Worm (Caenorhabditis elegans) whole organism, young adult: ENCODE measurements around the gene F16F9.1.
A peak's percentile ranks its signal among the peaks of the same experiment; 100 is the strongest.

ENCODE experiments used
- B0019.2 ChIP-seq: fragments of 200-800 bp; sonication (Bioruptor generic); conservative IDR thresholded peaks from 2 replicates; pipeline ENCODE4 v1.3.6; 2022; ENCODE audit warnings: missing genetic modification reagents, missing genetic modification characterization, missing compliant biosample characterization
- F33H1.4 ChIP-seq: fragments of 200-800 bp; sonication (Bioruptor generic); IDR thresholded peaks from 2 replicates; pipeline ENCODE4 v1.3.6; 2022; ENCODE audit warnings: missing genetic modification reagents, missing genetic modification characterization, missing compliant biosample characterization
- F52B5.7 ChIP-seq: sonication (generic microtip); optimal IDR thresholded peaks from 2 replicates; lab custom pipeline; 2016; ENCODE audit warnings: mild to moderate bottlenecking, missing genetic modification characterization, missing compliant biosample characterization
- T26A5.8 ChIP-seq: sonication (generic microtip); optimal IDR thresholded peaks from 2 replicates; lab custom pipeline; 2016; ENCODE audit warnings: missing genetic modification characterization, missing compliant biosample characterization
- Y53G8AR.9 ChIP-seq: fragments of 200-800 bp; sonication (Bioruptor generic); conservative IDR thresholded peaks from 2 replicates; pipeline ENCODE4 v1.3.6; 2022; ENCODE audit warnings: missing genetic modification reagents, missing genetic modification characterization, missing compliant biosample characterization
- Y56A3A.18 ChIP-seq: fragments of 200-800 bp; sonication (Bioruptor generic); IDR thresholded peaks from 2 replicates; pipeline ENCODE4 v1.3.6; 2022; ENCODE audit warnings: missing genetic modification reagents, missing genetic modification characterization, missing compliant biosample characterization
- Y67H2A.10 ChIP-seq: fragments of 200-800 bp; sonication (Bioruptor generic); conservative IDR thresholded peaks from 2 replicates; pipeline ENCODE4 v1.3.6; 2022; ENCODE audit warnings: missing genetic modification reagents, missing genetic modification characterization, missing compliant biosample characterization
- ZK185.1 ChIP-seq: sonication (generic microtip); optimal IDR thresholded peaks from 2 replicates; lab custom pipeline; 2016; ENCODE audit warnings: mild to moderate bottlenecking, missing genetic modification characterization, missing compliant biosample characterization; ENCODE audit not compliant: poor library complexity, severe bottlenecking
- aptf-3 ChIP-seq: fragments of 200-800 bp; sonication (Bioruptor generic); IDR thresholded peaks from 2 replicates; pipeline ENCODE4 v1.3.6; 2022; ENCODE audit warnings: missing genetic modification characterization, missing compliant biosample characterization
- atf-7 ChIP-seq: sonication (generic microtip); optimal IDR thresholded peaks from 2 replicates; lab custom pipeline; 2017; ENCODE audit warnings: mild to moderate bottlenecking, missing genetic modification characterization, missing compliant biosample characterization
- attf-6 ChIP-seq: fragments of 200-800 bp; sonication (Bioruptor generic); IDR thresholded peaks from 2 replicates; pipeline ENCODE4 v1.3.6; 2022; ENCODE audit warnings: missing genetic modification reagents, missing genetic modification characterization, missing compliant biosample characterization
- cebp-1 ChIP-seq, 2 experiments: fragments of 200-800 bp in 1 of 2; sonication (Bioruptor generic) in 1 of 2; sonication (generic microtip) in 1 of 2; IDR thresholded peaks in 1 of 2; optimal IDR thresholded peaks in 1 of 2; 2 replicates each; pipeline versions ENCODE4 v1.3.6 to Lab custom; 2017 to 2022; ENCODE audit warnings: missing compliant biosample characterization in 2 of 2, missing genetic modification characterization in 2 of 2, mild to moderate bottlenecking in 1 of 2, missing genetic modification reagents in 1 of 2, moderate library complexity in 1 of 2
- cebp-2 ChIP-seq: fragments of 200-800 bp; sonication (Bioruptor generic); IDR thresholded peaks from 2 replicates; pipeline ENCODE4 v1.3.6; 2022; ENCODE audit warnings: missing genetic modification characterization, missing compliant biosample characterization
- ceh-40 ChIP-seq: fragments of 200-800 bp; sonication (Bioruptor generic); IDR thresholded peaks from 2 replicates; pipeline ENCODE4 v1.3.6; 2022; ENCODE audit warnings: missing genetic modification characterization, missing compliant biosample characterization
- dox-1 ChIP-seq: fragments of 200-800 bp; sonication (Bioruptor generic); IDR thresholded peaks from 2 replicates; pipeline ENCODE4 v1.3.6; 2022; ENCODE audit warnings: missing genetic modification reagents, missing genetic modification characterization, missing compliant biosample characterization
- efl-1 ChIP-seq: fragments of 150-350 bp; optimal IDR thresholded peaks from 2 replicates; lab custom pipeline; 2014; ENCODE audit warnings: missing biosample characterization, missing genetic modification reagents, missing genetic modification characterization
- egl-18 ChIP-seq: fragments of 200-800 bp; sonication (Bioruptor generic); IDR thresholded peaks from 2 replicates; pipeline ENCODE4 v1.3.6; 2022; ENCODE audit warnings: missing genetic modification reagents, missing genetic modification characterization, missing compliant biosample characterization
- egrh-3 ChIP-seq: fragments of 200-800 bp; sonication (Bioruptor generic); IDR thresholded peaks from 2 replicates; pipeline ENCODE4 v1.3.6; 2022; ENCODE audit warnings: missing genetic modification reagents, missing genetic modification characterization, missing compliant biosample characterization
- ets-4 ChIP-seq: fragments of 200-800 bp; sonication (Bioruptor generic); optimal IDR thresholded peaks from 2 replicates; lab custom pipeline; 2018; ENCODE audit warnings: mild to moderate bottlenecking, missing genetic modification characterization, missing compliant biosample characterization
- hlh-12 ChIP-seq: sonication (generic microtip); optimal IDR thresholded peaks from 2 replicates; lab custom pipeline; 2016; ENCODE audit warnings: missing genetic modification characterization, missing compliant biosample characterization
- hlh-26 ChIP-seq: fragments of 200-800 bp; sonication (Bioruptor generic); conservative IDR thresholded peaks from 2 replicates; pipeline ENCODE4 v1.3.6; 2022; ENCODE audit warnings: missing genetic modification reagents, missing genetic modification characterization, missing compliant biosample characterization
- hmg-1.2 ChIP-seq: fragments of 200-800 bp; sonication (Bioruptor generic); IDR thresholded peaks from 2 replicates; pipeline ENCODE4 v1.3.6; 2022; ENCODE audit warnings: missing genetic modification reagents, missing genetic modification characterization, missing compliant biosample characterization
- hmg-20 ChIP-seq: fragments of 200-800 bp; sonication (Bioruptor generic); IDR thresholded peaks from 2 replicates; pipeline ENCODE4 v1.3.6; 2022; ENCODE audit warnings: missing genetic modification reagents, missing genetic modification characterization, missing compliant biosample characterization
- hrde-1 ChIP-seq: sonication (generic microtip); optimal IDR thresholded peaks from 2 replicates; lab custom pipeline; 2016; ENCODE audit warnings: missing genetic modification characterization, mild to moderate bottlenecking, missing compliant biosample characterization, moderate library complexity, missing genotype, missing genetic modification reagents, borderline replicate concordance
- let-607 ChIP-seq, 2 experiments: fragments of 200-800 bp in 1 of 2; sonication (Bioruptor generic) in 1 of 2; sonication (generic microtip) in 1 of 2; optimal IDR thresholded peaks; 2 replicates each; lab custom pipeline; 2016 to 2018; ENCODE audit warnings: mild to moderate bottlenecking in 2 of 2, missing compliant biosample characterization in 2 of 2, missing genetic modification characterization in 2 of 2, moderate library complexity in 2 of 2, missing genotype in 1 of 2
- lin-26 ChIP-seq: fragments of 200-800 bp; sonication (Bioruptor generic); IDR thresholded peaks from 2 replicates; pipeline ENCODE4 v1.3.6; 2022; ENCODE audit warnings: missing genetic modification reagents, missing genetic modification characterization, missing compliant biosample characterization
- lin-35 ChIP-seq, 3 experiments: fragments of 150-350 bp in 2 of 3; sonication (generic microtip) in 1 of 3; optimal IDR thresholded peaks; 2 replicates each; lab custom pipeline; 2014 to 2018; ENCODE audit warnings: missing biosample characterization in 3 of 3, missing genetic modification characterization in 3 of 3, missing genetic modification reagents in 3 of 3
- lir-1 ChIP-seq: fragments of 200-800 bp; sonication (Bioruptor generic); conservative IDR thresholded peaks from 2 replicates; pipeline ENCODE4 v1.3.6; 2022; ENCODE audit warnings: missing genetic modification reagents, missing genetic modification characterization, missing compliant biosample characterization
- lsl-1 ChIP-seq: fragments of 200-800 bp; sonication (Bioruptor generic); optimal IDR thresholded peaks from 2 replicates; lab custom pipeline; 2018; ENCODE audit warnings: mild to moderate bottlenecking, missing genetic modification characterization, moderate library complexity, missing compliant biosample characterization
- madf-3 ChIP-seq: fragments of 200-800 bp; sonication (Bioruptor generic); IDR thresholded peaks from 2 replicates; pipeline ENCODE4 v1.3.6; 2022; ENCODE audit warnings: missing genetic modification reagents, missing genetic modification characterization, missing compliant biosample characterization
- madf-6 ChIP-seq: fragments of 200-800 bp; sonication (Bioruptor generic); IDR thresholded peaks from 2 replicates; pipeline ENCODE4 v1.3.6; 2022; ENCODE audit warnings: missing genetic modification reagents, missing genetic modification characterization, missing compliant biosample characterization
- madf-8 ChIP-seq: fragments of 200-800 bp; sonication (Bioruptor generic); conservative IDR thresholded peaks from 2 replicates; pipeline ENCODE4 v1.3.6; 2022; ENCODE audit warnings: missing genetic modification reagents, missing genetic modification characterization, missing compliant biosample characterization
- mel-28 ChIP-seq: sonication (generic microtip); optimal IDR thresholded peaks from 2 replicates; lab custom pipeline; 2016; ENCODE audit warnings: borderline replicate concordance, mild to moderate bottlenecking, missing genetic modification characterization, missing compliant biosample characterization
- nfya-1 ChIP-seq: sonication (generic microtip); optimal IDR thresholded peaks from 2 replicates; lab custom pipeline; 2017; ENCODE audit warnings: antibody characterized with exemption, missing compliant biosample characterization, missing genetic modification characterization, borderline replicate concordance; ENCODE audit not compliant: insufficient read depth
- nhr-179 ChIP-seq: sonication (generic microtip); optimal IDR thresholded peaks from 2 replicates; lab custom pipeline; 2016; ENCODE audit warnings: mild to moderate bottlenecking, missing genetic modification characterization, missing compliant biosample characterization
- nhr-27 ChIP-seq: fragments of 200-800 bp; sonication (Bioruptor generic); optimal IDR thresholded peaks from 2 replicates; lab custom pipeline; 2018; ENCODE audit warnings: mild to moderate bottlenecking, missing genetic modification characterization, moderate library complexity, missing compliant biosample characterization
- nhr-80 ChIP-seq: sonication (generic microtip); optimal IDR thresholded peaks from 2 replicates; lab custom pipeline; 2016; ENCODE audit warnings: missing genetic modification characterization, missing compliant biosample characterization
- nhr-90 ChIP-seq: sonication (generic microtip); optimal IDR thresholded peaks from 2 replicates; lab custom pipeline; 2016; ENCODE audit warnings: missing genotype, mild to moderate bottlenecking, missing genetic modification characterization, missing compliant biosample characterization
- pha-4 ChIP-seq: fragments of 150-350 bp; sonication (generic microtip); optimal IDR thresholded peaks from 2 replicates; lab custom pipeline; 2014; ENCODE audit warnings: missing biosample characterization, missing genetic modification reagents, missing genetic modification characterization
- repo-1 ChIP-seq: sonication (generic microtip); optimal IDR thresholded peaks from 2 replicates; lab custom pipeline; 2017; ENCODE audit warnings: mild to moderate bottlenecking, missing genetic modification characterization, missing compliant biosample characterization
- snpc-4 ChIP-seq, 5 experiments: fragments of 150-350 bp in 1 of 5; sonication (generic microtip) in 4 of 5; optimal IDR thresholded peaks; 2 replicates each; lab custom pipeline; 2014 to 2018; ENCODE audit warnings: missing genetic modification characterization in 5 of 5, missing biosample characterization in 3 of 5, antibody characterized with exemption in 2 of 5, mild to moderate bottlenecking in 2 of 5, missing compliant biosample characterization in 2 of 5, missing genotype in 2 of 5, moderate library complexity in 2 of 5, missing genetic modification reagents in 1 of 5
- sptf-2 ChIP-seq: fragments of 200-800 bp; sonication (Bioruptor generic); optimal IDR thresholded peaks from 2 replicates; lab custom pipeline; 2018; ENCODE audit warnings: mild to moderate bottlenecking, missing genetic modification characterization, missing compliant biosample characterization
- tlf-1 ChIP-seq: fragments of 200-800 bp; sonication (Bioruptor generic); optimal IDR thresholded peaks from 2 replicates; lab custom pipeline; 2018; ENCODE audit warnings: mild to moderate bottlenecking, missing genetic modification characterization, missing compliant biosample characterization
- zfh-2 ChIP-seq: fragments of 200-800 bp; sonication (Bioruptor generic); conservative IDR thresholded peaks from 2 replicates; pipeline ENCODE4 v1.3.6; 2022; ENCODE audit warnings: missing genetic modification reagents, missing genetic modification characterization, missing compliant biosample characterization
- zim-3 ChIP-seq: sonication (generic microtip); optimal IDR thresholded peaks from 2 replicates; lab custom pipeline; 2017; ENCODE audit warnings: mild to moderate bottlenecking, missing genetic modification characterization, moderate library complexity, missing compliant biosample characterization
- ztf-26 ChIP-seq: sonication (generic microtip); optimal IDR thresholded peaks from 2 replicates; lab custom pipeline; 2017; ENCODE audit warnings: missing genetic modification characterization, missing compliant biosample characterization
- ztf-28 ChIP-seq: fragments of 200-800 bp; sonication (Bioruptor generic); IDR thresholded peaks from 2 replicates; pipeline ENCODE4 v1.3.6; 2022; ENCODE audit warnings: missing genetic modification reagents, missing genetic modification characterization, missing compliant biosample characterization

The F16F9.1 gene

DNA sequence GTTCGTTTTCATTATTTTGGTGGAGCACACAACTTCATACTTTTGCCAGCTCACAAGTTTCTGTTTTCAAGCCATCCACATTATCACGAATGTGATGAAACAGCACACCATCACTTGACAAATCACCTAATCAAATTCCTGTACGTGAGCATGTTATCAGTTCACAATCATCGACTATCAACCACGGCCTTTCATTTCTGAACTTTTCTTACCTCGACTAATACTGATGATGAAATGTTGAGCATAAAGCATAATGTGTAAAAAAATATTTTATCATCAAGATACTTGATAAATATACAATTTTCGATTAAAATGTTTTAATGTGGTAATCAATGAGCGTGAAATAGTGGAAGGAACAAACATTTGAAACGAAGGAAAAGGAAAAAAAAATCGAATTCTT, 27.3 kb downstream of the F16F9.1 start (continued):
- TF ChIP-seq hlh-26 (GFP tag; lab: Robert Waterston, UW) (no peak), lin-35 (GFP tag; optimal IDR thresholded peaks at IDR 0.05; lab: Kevin White, UChicago) (no peak), efl-1 (GFP tag; lab: Kevin White, UChicago) (no peak), ceh-40 (no peak), Y67H2A.10 (GFP tag; lab: Robert Waterston, UW) (no peak), ets-4 (GFP tag; lab: Kevin White, UChicago) (peak; percentile 36), egl-18 (GFP tag; lab: Robert Waterston, UW) (no peak), ztf-28 (no peak), lin-26 (no peak), cebp-2 (GFP tag; lab: Robert Waterston, UW) (no peak), repo-1 (tag; lab: Kevin White, UChicago) (no peak), tlf-1 (GFP tag; lab: Kevin White, UChicago) (no peak), Y56A3A.18 (GFP tag; lab: Robert Waterston, UW) (no peak), mel-28 (no peak), B0019.2 (GFP tag; lab: Robert Waterston, UW) (no peak), nhr-27 (no peak), nhr-179 (no peak), hmg-1.2 (GFP tag; lab: Robert Waterston, UW) (no peak), let-607 (tag; optimal IDR thresholded peaks at IDR 0.05; lab: Kevin White, UChicago) (peak in 1 of 2 experiments; percentile 71), zfh-2 (GFP tag; lab: Robert Waterston, UW) (no peak), nhr-80 (tag; lab: Kevin White, UChicago) (peak; percentile 89), attf-6 (GFP tag; lab: Robert Waterston, UW) (no peak), madf-6 (no peak), hrde-1 (tag; lab: Kevin White, UChicago) (no peak), nfya-1 (no peak), nhr-90 (tag; lab: Kevin White, UChicago) (peak; percentile 3), aptf-3 (GFP tag; lab: Robert Waterston, UW) (no peak), F52B5.7 (tag; lab: Kevin White, UChicago) (no peak), atf-7 (peak; percentile 51), lsl-1 (no peak), sptf-2 (GFP tag; lab: Kevin White, UChicago) (no peak), pha-4 (tag; lab: Kevin White, UChicago) (no peak), ZK185.1 (no peak), ztf-26 (tag; lab: Kevin White, UChicago) (no peak), zim-3 (no peak), dox-1 (no peak), snpc-4 (GFP tag; optimal IDR thresholded peaks at IDR 0.05; lab: Kevin White, UChicago) (no peak), snpc-4 (tag; optimal IDR thresholded peaks at IDR 0.05; lab: Kevin White, UChicago) (no peak), madf-8 (GFP tag; lab: Robert Waterston, UW) (no peak), hmg-20 (GFP tag; lab: Robert Waterston, UW) (no peak), Y53G8AR.9 (GFP tag; lab: Robert Waterston, UW) (0 out of 2 replicates have a peak, but pooled peaks have one; percentile 48), T26A5.8 (tag; lab: Kevin White, UChicago) (no peak), lir-1 (GFP tag; lab: Robert Waterston, UW) (no peak), cebp-1 (GFP tag; IDR thresholded peaks at IDR 0.05; lab: Robert Waterston, UW) (peak; percentile 87), cebp-1 (tag; optimal IDR thresholded peaks at IDR 0.05; lab: Kevin White, UChicago) (peak; percentile 87), egrh-3 (GFP tag; lab: Robert Waterston, UW) (no peak), madf-3 (GFP tag; lab: Robert Waterston, UW) (no peak), hlh-12 (tag; lab: Kevin White, UChicago) (no peak), F33H1.4 (GFP tag; lab: Robert Waterston, UW) (no peak)
